Worm (Caenorhabditis elegans) whole organism, L1 larva: ENCODE measurements around the gene F48G7.8.

Experiments
- Y116A8C.19 ChIP-seq: sonication (generic microtip); optimal IDR thresholded peaks from 2 replicates; lab custom pipeline; 2016; ENCODE audit warnings: missing compliant biosample characterization, missing genetic modification characterization, borderline replicate concordance
- aha-1 ChIP-seq: fragments of 150-350 bp; optimal IDR thresholded peaks from 2 replicates; lab custom pipeline; 2014; ENCODE audit warnings: missing biosample characterization, missing genetic modification characterization
- alr-1 ChIP-seq: fragments of 200-800 bp; sonication (Bioruptor generic); optimal IDR thresholded peaks from 2 replicates; lab custom pipeline; 2018; ENCODE audit warnings: borderline replicate concordance, mild to moderate bottlenecking, missing genetic modification characterization, missing compliant biosample characterization
- blmp-1 ChIP-seq: fragments of 150-350 bp; optimal IDR thresholded peaks from 2 replicates; lab custom pipeline; 2014; ENCODE audit warnings: missing biosample characterization, missing genetic modification characterization
- ceh-82 ChIP-seq, 3 experiments: fragments of 150-350 bp in 1 of 3; sonication (generic microtip) in 2 of 3; optimal IDR thresholded peaks; 2 replicates each; lab custom pipeline; 2014 to 2017; ENCODE audit warnings: missing biosample characterization in 3 of 3, missing genetic modification characterization in 3 of 3
- ceh-90 ChIP-seq: sonication (generic microtip); optimal IDR thresholded peaks from 2 replicates; lab custom pipeline; 2016; ENCODE audit warnings: missing genetic modification characterization, missing compliant biosample characterization
- egl-13 ChIP-seq: sonication (generic microtip); optimal IDR thresholded peaks from 2 replicates; lab custom pipeline; 2016; ENCODE audit warnings: missing genotype, missing genetic modification reagents, missing genetic modification characterization, missing compliant biosample characterization
- elt-2 ChIP-seq: sonication (generic microtip); optimal IDR thresholded peaks from 2 replicates; lab custom pipeline; 2016; ENCODE audit warnings: missing genetic modification characterization, mild to moderate bottlenecking, inconsistent platforms, missing compliant biosample characterization, missing genetic modification reagents
- fkh-4 ChIP-seq: sonication (generic microtip); optimal IDR thresholded peaks from 2 replicates; lab custom pipeline; 2016; ENCODE audit warnings: missing compliant biosample characterization, missing genetic modification characterization, borderline replicate concordance
- fos-1 ChIP-seq: fragments of 150-350 bp; optimal IDR thresholded peaks from 2 replicates; lab custom pipeline; 2014; ENCODE audit warnings: missing biosample characterization, missing genetic modification characterization
- hlh-17 ChIP-seq: fragments of 200-800 bp; sonication (Bioruptor generic); optimal IDR thresholded peaks from 2 replicates; lab custom pipeline; 2018; ENCODE audit warnings: missing genetic modification characterization, mild to moderate bottlenecking, missing compliant biosample characterization, moderate library complexity, borderline replicate concordance
- hlh-4 ChIP-seq: sonication (generic microtip); optimal IDR thresholded peaks from 2 replicates; lab custom pipeline; 2016; ENCODE audit warnings: mild to moderate bottlenecking, missing genetic modification characterization, missing compliant biosample characterization
- isw-1 ChIP-seq: fragments of 200-800 bp; sonication (Bioruptor generic); IDR thresholded peaks from 2 replicates; pipeline ENCODE4 v1.3.6; 2022; ENCODE audit warnings: missing genetic modification characterization, missing compliant biosample characterization
- jun-1 ChIP-seq: fragments of 150-350 bp; optimal IDR thresholded peaks from 2 replicates; lab custom pipeline; 2014; ENCODE audit warnings: missing biosample characterization, missing genetic modification reagents, missing genetic modification characterization
- lin-15B ChIP-seq: fragments of 150-350 bp; sonication (generic microtip); optimal IDR thresholded peaks from 3 replicates; lab custom pipeline; 2014; ENCODE audit warnings: missing biosample characterization, missing genetic modification characterization
- nhr-11 ChIP-seq: fragments of 150-350 bp; optimal IDR thresholded peaks from 2 replicates; lab custom pipeline; 2014; ENCODE audit warnings: missing biosample characterization, missing genetic modification characterization
- nhr-19 ChIP-seq: fragments of 200-800 bp; sonication (Bioruptor generic); conservative IDR thresholded peaks from 2 replicates; pipeline ENCODE4 v1.3.6; 2022; ENCODE audit warnings: missing genetic modification characterization, missing compliant biosample characterization
- nhr-20 ChIP-seq: sonication (generic microtip); optimal IDR thresholded peaks from 2 replicates; lab custom pipeline; 2016; ENCODE audit warnings: mild to moderate bottlenecking, missing genetic modification characterization, missing compliant biosample characterization
- nhr-237 ChIP-seq: fragments of 150-350 bp; optimal IDR thresholded peaks from 2 replicates; lab custom pipeline; 2014; ENCODE audit warnings: missing biosample characterization, missing genetic modification characterization
- pax-3 ChIP-seq: fragments of 200-800 bp; sonication (Bioruptor generic); optimal IDR thresholded peaks from 2 replicates; lab custom pipeline; 2018; ENCODE audit warnings: mild to moderate bottlenecking, missing genetic modification characterization, moderate library complexity, missing compliant biosample characterization
- pqm-1 ChIP-seq: sonication (generic microtip); optimal IDR thresholded peaks from 3 replicates; lab custom pipeline; 2017; ENCODE audit warnings: missing biosample characterization, missing genetic modification characterization
- rnt-1 ChIP-seq: sonication (generic microtip); optimal IDR thresholded peaks from 2 replicates; lab custom pipeline; 2016; ENCODE audit warnings: mild to moderate bottlenecking, missing genetic modification characterization, moderate library complexity, missing compliant biosample characterization
- skn-1 ChIP-seq: fragments of 150-350 bp; optimal IDR thresholded peaks from 2 replicates; lab custom pipeline; 2014; ENCODE audit warnings: missing biosample characterization, missing genetic modification characterization
- snu-23 ChIP-seq: sonication (generic microtip); optimal IDR thresholded peaks from 2 replicates; lab custom pipeline; 2016; ENCODE audit warnings: missing genetic modification characterization, missing compliant biosample characterization
- sox-4 ChIP-seq: sonication (generic microtip); optimal IDR thresholded peaks from 2 replicates; lab custom pipeline; 2016; ENCODE audit warnings: missing genetic modification characterization, missing compliant biosample characterization
- sup-37 ChIP-seq: fragments of 200-800 bp; sonication (Bioruptor generic); optimal IDR thresholded peaks from 2 replicates; lab custom pipeline; 2018; ENCODE audit warnings: mild to moderate bottlenecking, missing genetic modification characterization, missing compliant biosample characterization
- swsn-7 ChIP-seq: sonication (generic microtip); optimal IDR thresholded peaks from 2 replicates; lab custom pipeline; 2016; ENCODE audit warnings: missing genetic modification characterization, missing compliant biosample characterization
- unc-62 ChIP-seq: fragments of 150-350 bp; optimal IDR thresholded peaks from 2 replicates; lab custom pipeline; 2014; ENCODE audit warnings: missing biosample characterization, missing genetic modification reagents, missing genetic modification characterization
- unc-86 ChIP-seq: sonication (generic microtip); optimal IDR thresholded peaks from 2 replicates; lab custom pipeline; 2016; ENCODE audit warnings: missing genetic modification characterization, missing compliant biosample characterization
- vab-15 ChIP-seq: sonication (generic microtip); optimal IDR thresholded peaks from 2 replicates; lab custom pipeline; 2017; ENCODE audit warnings: missing genotype, mild to moderate bottlenecking, missing genetic modification characterization, missing compliant biosample characterization
- xbp-1 ChIP-seq: sonication (generic microtip); optimal IDR thresholded peaks from 2 replicates; lab custom pipeline; 2016; ENCODE audit warnings: missing genetic modification characterization, missing compliant biosample characterization
- zip-4 ChIP-seq: fragments of 200-800 bp; sonication (Bioruptor generic); optimal IDR thresholded peaks from 2 replicates; lab custom pipeline; 2018; ENCODE audit warnings: mild to moderate bottlenecking, missing genetic modification characterization, moderate library complexity, missing compliant biosample characterization
- ztf-11 ChIP-seq, 2 experiments: sonication (generic microtip); optimal IDR thresholded peaks; 2 replicates each; lab custom pipeline; 2016 to 2017; ENCODE audit warnings: missing genetic modification characterization in 2 of 2, missing biosample characterization in 1 of 2, missing compliant biosample characterization in 1 of 2

Gene F48G7.8

ce11 chrV:667459-667858 is 40.0 kb upstream of the F48G7.8 start, which contains the start of gene nhr-180 (continued):
- TF ChIP-seq blmp-1 (tag; lab: Kevin White, UChicago) (peak; percentile 29), unc-62 (GFP tag; lab: Kevin White, UChicago) (no peak), nhr-11 (tag; lab: Kevin White, UChicago) (no peak), isw-1 (GFP tag; lab: Robert Waterston, UW) (no peak), zip-4 (no peak), ceh-90 (tag; lab: Kevin White, UChicago) (no peak), fos-1 (tag; lab: Kevin White, UChicago) (no peak), nhr-20 (tag; lab: Kevin White, UChicago) (peak; percentile 14), fkh-4 (tag; lab: Kevin White, UChicago) (no peak), nhr-237 (tag; lab: Kevin White, UChicago) (no peak), unc-86 (no peak), sox-4 (tag; lab: Kevin White, UChicago) (no peak), pax-3 (tag; lab: Kevin White, UChicago) (no peak), vab-15 (no peak), Y116A8C.19 (tag; lab: Kevin White, UChicago) (no peak), hlh-4 (tag; lab: Kevin White, UChicago) (no peak), nhr-19 (GFP tag; lab: Robert Waterston, UW) (0 out of 2 replicates have a peak, but pooled peaks have one; percentile 7), ceh-82 (tag; optimal IDR thresholded peaks at IDR 0.05; lab: Kevin White, UChicago) (no peak), snu-23 (GFP tag; lab: Kevin White, UChicago) (peak; percentile 27), elt-2 (tag; lab: Kevin White, UChicago) (peak; percentile 8), aha-1 (tag; lab: Kevin White, UChicago) (no peak)

DNA sequence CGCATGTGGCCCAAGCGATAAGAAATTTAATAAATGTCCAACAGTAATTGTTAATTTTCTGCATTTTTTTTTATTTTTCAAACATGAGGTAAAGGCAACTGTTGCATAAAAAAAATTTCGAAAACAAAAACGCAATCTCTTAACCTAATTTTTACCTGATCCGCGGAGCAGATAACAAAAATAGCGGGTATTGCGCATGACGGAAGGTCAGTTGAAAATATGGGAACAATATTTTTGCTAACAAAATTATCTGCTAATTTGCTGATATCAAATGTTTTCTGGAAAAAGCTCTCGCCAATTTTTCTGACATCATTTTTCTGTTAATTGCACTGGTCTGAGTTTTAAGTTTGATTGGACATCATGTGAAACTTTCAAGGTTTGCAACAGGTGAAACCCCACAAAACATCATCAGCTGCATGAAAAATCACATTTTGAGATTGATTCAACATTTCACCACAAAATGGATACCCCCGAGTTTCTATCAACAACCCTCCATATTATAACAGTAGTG is 36.9 kb upstream of the F48G7.8 start, which contains the start of the genes F31F4.11 and srh-266:
Gene F31F4.11 (minus strand): TSS at position 101 of the 511 bp plus-strand sequence.
Gene srh-266 (plus strand): TSS at position 461 of the 511 bp plus-strand sequence.
- peak; percentile 14 for TF ChIP-seq hlh-4 (tag; lab: Kevin White, UChicago)
- no peak for TF ChIP-seq unc-86

- no peak for TF ChIP-seq swsn-7 (tag; lab: Kevin White, UChicago)
- TF ChIP-seq pqm-1 (tag; lab: Kevin White, UChicago), result no peak
- TF ChIP-seq xbp-1 (tag; lab: Kevin White, UChicago), result no peak
Observed at ce11 chrV:660210-660609, 32.7 kb upstream of the F48G7.8 start, which contains the start of gene F31F4.17. F31F4.17 (minus strand) TSS chrV:660310.

ce11 chrV:657678-658077 is 30.2 kb upstream of the F48G7.8 start, which contains the start of gene srh-246:
srh-246 (minus strand) TSS chrV:657778.
- TF ChIP-seq swsn-7 (tag; lab: Kevin White, UChicago) (no peak), alr-1 (tag; lab: Kevin White, UChicago) (no peak), rnt-1 (tag; lab: Kevin White, UChicago) (no peak), isw-1 (GFP tag; lab: Robert Waterston, UW) (no peak), jun-1 (tag; lab: Kevin White, UChicago) (no peak), lin-15B (tag; lab: Kevin White, UChicago) (no peak), egl-13 (tag; lab: Kevin White, UChicago) (no peak), skn-1 (tag; lab: Kevin White, UChicago) (no peak), ztf-11 (tag; optimal IDR thresholded peaks at IDR 0.05; lab: Kevin White, UChicago) (no peak), hlh-17 (GFP tag; lab: Kevin White, UChicago) (no peak), hlh-4 (tag; lab: Kevin White, UChicago) (no peak), ceh-82 (tag; optimal IDR thresholded peaks at IDR 0.05; lab: Kevin White, UChicago) (no peak), sup-37 (GFP tag; lab: Kevin White, UChicago) (no peak)
